Worm (Caenorhabditis elegans) whole organism, L3 larva: ENCODE data around the gene twk-4.

ENCODE experiments used
- nhr-25 ChIP-seq: sonication (generic microtip); optimal IDR thresholded peaks from 2 replicates; lab custom pipeline; 2017; ENCODE audit warnings: missing biosample characterization, missing genetic modification characterization
- unc-62 ChIP-seq: fragments of 150-350 bp; sonication (generic microtip); optimal IDR thresholded peaks from 4 replicates; lab custom pipeline; 2014; ENCODE audit warnings: missing biosample characterization, missing genetic modification reagents, missing genetic modification characterization

DNA sequence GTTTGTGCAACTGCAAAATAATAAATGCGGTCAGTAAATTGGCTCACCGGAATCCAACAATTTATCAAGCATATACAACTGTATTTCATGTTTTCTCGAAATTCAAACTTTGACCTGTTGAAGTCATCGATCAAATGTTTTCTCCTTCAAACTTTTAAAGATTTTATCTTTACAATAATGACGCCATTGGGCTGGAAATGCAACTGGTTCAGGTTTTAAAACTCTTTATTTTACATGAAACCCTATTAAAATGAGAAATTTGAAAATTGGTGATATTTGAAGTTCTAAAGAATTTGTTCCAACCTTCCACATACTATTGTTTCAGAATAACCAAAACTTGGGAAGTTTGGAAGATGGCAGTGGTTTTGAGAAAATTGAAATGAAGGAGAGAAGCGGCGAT lies 42.9 kb upstream of the twk-4 start:
- TF ChIP-seq unc-62 (GFP tag; lab: Kevin White, UChicago), result no peak
- no peak for TF ChIP-seq nhr-25 (tag; lab: Kevin White, UChicago)
